Worm (Caenorhabditis elegans): ENCODE measurements around the gene srd-43.

ce11 chrX:13350123-13350798 is 44.6 kb upstream of the srd-43 start:
- TF ChIP-seq ceh-24 (tag; optimal IDR thresholded peaks at IDR 0.05) (no peak), sox-2 (GFP tag; IDR thresholded peaks at IDR 0.05) (no peak), ceh-30 (tag; optimal IDR thresholded peaks at IDR 0.05) (no peak), hlh-30 (tag; optimal IDR thresholded peaks at IDR 0.05; ENCODE audit: insufficient read depth) (no peak), unc-3 (GFP tag; conservative IDR thresholded peaks at IDR 0.05) (no peak), unc-3 (tag; optimal IDR thresholded peaks at IDR 0.05) (no peak), nfya-1 (tag; optimal IDR thresholded peaks at IDR 0.05) (no peak), ama-1 (optimal IDR thresholded peaks at IDR 0.05) (no peak)
